Fruit fly (Drosophila melanogaster) whole organism, embryonic: ENCODE results near the gene CG32847.

Experiments
- ATbp ChIP-seq: fragments of 200-800 bp; sonication (Bioruptor generic); optimal IDR thresholded peaks from 2 replicates; lab custom pipeline; 2017; ENCODE audit warnings: missing biosample characterization, mild to moderate bottlenecking, missing genetic modification characterization, missing genetic modification reagents
- Asciz ChIP-seq: fragments of 200-800 bp; sonication (Bioruptor generic); optimal IDR thresholded peaks from 2 replicates; lab custom pipeline; 2017; ENCODE audit warnings: missing biosample characterization, mild to moderate bottlenecking, missing genetic modification characterization, missing genetic modification reagents
- Atf-2 ChIP-seq: fragments of 200-800 bp; sonication (Bioruptor generic); optimal IDR thresholded peaks from 2 replicates; lab custom pipeline; 2016; ENCODE audit warnings: missing biosample characterization, missing genetic modification characterization
- Atf6 ChIP-seq: fragments of 200-800 bp; sonication (Bioruptor generic); IDR thresholded peaks from 2 replicates; pipeline ENCODE4 v1.3.6; 2022; ENCODE audit warnings: missing biosample characterization, missing genetic modification characterization
- CG10147 ChIP-seq: fragments of 200-800 bp; sonication (Bioruptor generic); optimal IDR thresholded peaks from 2 replicates; lab custom pipeline; 2019; ENCODE audit warnings: missing biosample characterization, mild to moderate bottlenecking, missing genetic modification characterization, moderate library complexity
- CG10366 ChIP-seq: fragments of 200-800 bp; sonication (Bioruptor generic); IDR thresholded peaks from 2 replicates; pipeline ENCODE4 v1.3.6; 2022; ENCODE audit warnings: missing biosample characterization, missing genetic modification characterization
- CG10543 ChIP-seq: fragments of 200-800 bp; sonication (Bioruptor generic); optimal IDR thresholded peaks from 3 replicates; lab custom pipeline; 2017; ENCODE audit warnings: missing biosample characterization, mild to moderate bottlenecking, missing genetic modification characterization, moderate library complexity
- CG10959 ChIP-seq: fragments of 200-800 bp; sonication (Bioruptor generic); IDR thresholded peaks from 2 replicates; pipeline ENCODE4 v1.3.6; 2022; ENCODE audit warnings: missing biosample characterization, missing genetic modification characterization
- CG11695 ChIP-seq: fragments of 200-800 bp; sonication (Bioruptor generic); IDR thresholded peaks from 3 replicates; pipeline ENCODE4 v1.3.6; 2022; ENCODE audit warnings: missing biosample characterization, missing genetic modification characterization
- CG12071 ChIP-seq: fragments of 200-800 bp; sonication (Bioruptor generic); optimal IDR thresholded peaks from 3 replicates; lab custom pipeline; 2018; ENCODE audit warnings: missing biosample characterization, mild to moderate bottlenecking, missing genetic modification characterization
- CG1233 ChIP-seq: fragments of 200-800 bp; sonication (Bioruptor generic); optimal IDR thresholded peaks from 4 replicates; lab custom pipeline; 2018; ENCODE audit warnings: missing biosample characterization, mild to moderate bottlenecking, missing genetic modification characterization
- CG1529 ChIP-seq: fragments of 200-800 bp; sonication (Bioruptor generic); optimal IDR thresholded peaks from 3 replicates; lab custom pipeline; 2018; ENCODE audit warnings: missing biosample characterization, missing genetic modification characterization
- CG15601 ChIP-seq: fragments of 200-800 bp; sonication (Bioruptor generic); optimal IDR thresholded peaks from 3 replicates; lab custom pipeline; 2019; ENCODE audit warnings: missing biosample characterization, mild to moderate bottlenecking, missing genetic modification characterization, moderate library complexity
- CG16813 ChIP-seq: fragments of 200-800 bp; sonication (Bioruptor generic); IDR thresholded peaks from 3 replicates; pipeline ENCODE4 v1.3.6; 2022; ENCODE audit warnings: missing biosample characterization, missing genetic modification characterization; ENCODE audit not compliant: partially characterized antibody
- CG17186 ChIP-seq: fragments of 200-800 bp; sonication (Bioruptor generic); optimal IDR thresholded peaks from 3 replicates; lab custom pipeline; 2017; ENCODE audit warnings: missing biosample characterization, missing genetic modification reagents, missing genetic modification characterization
- CG17361 ChIP-seq: fragments of 200-800 bp; sonication (Bioruptor generic); IDR thresholded peaks from 3 replicates; pipeline ENCODE4 v1.3.6; 2022; ENCODE audit warnings: missing biosample characterization, missing genetic modification characterization
- CG17568 ChIP-seq: fragments of 200-800 bp; sonication (Bioruptor generic); optimal IDR thresholded peaks from 2 replicates; lab custom pipeline; 2018; ENCODE audit warnings: missing biosample characterization, mild to moderate bottlenecking, missing genetic modification characterization, moderate library complexity
- CG30020 ChIP-seq: fragments of 200-800 bp; optimal IDR thresholded peaks from 2 replicates; lab custom pipeline; 2019; ENCODE audit warnings: missing biosample characterization, mild to moderate bottlenecking, missing genetic modification characterization, moderate library complexity
- CG31441 ChIP-seq: fragments of 200-800 bp; sonication (Bioruptor generic); IDR thresholded peaks from 2 replicates; pipeline ENCODE4 v1.3.6; 2022; ENCODE audit warnings: missing biosample characterization, missing genetic modification characterization
- CG32772 ChIP-seq: fragments of 200-800 bp; sonication (Bioruptor generic); IDR thresholded peaks from 2 replicates; pipeline ENCODE4 v1.3.6; 2022; ENCODE audit warnings: missing biosample characterization, missing genetic modification characterization
- CG34376 ChIP-seq: fragments of 200-800 bp; sonication (Bioruptor generic); optimal IDR thresholded peaks from 2 replicates; lab custom pipeline; 2018; ENCODE audit warnings: missing biosample characterization, mild to moderate bottlenecking, missing genetic modification characterization
- CG3847 ChIP-seq: fragments of 200-800 bp; sonication (Bioruptor generic); IDR thresholded peaks from 2 replicates; pipeline ENCODE4 v1.3.6; 2022; ENCODE audit warnings: missing biosample characterization, missing genetic modification characterization
- CG7271 ChIP-seq: fragments of 200-800 bp; sonication (Bioruptor generic); optimal IDR thresholded peaks from 2 replicates; lab custom pipeline; 2018; ENCODE audit warnings: missing biosample characterization, mild to moderate bottlenecking, missing genetic modification characterization, moderate library complexity
- CG8478 ChIP-seq: fragments of >200 bp; optimal IDR thresholded peaks from 2 replicates; lab custom pipeline; 2018
- CG8765 ChIP-seq: fragments of 200-800 bp; sonication (Bioruptor generic); IDR thresholded peaks from 2 replicates; pipeline ENCODE4 v1.3.6; 2022; ENCODE audit warnings: missing biosample characterization, missing genetic modification characterization
- Dad ChIP-seq: fragments of 200-800 bp; sonication (Bioruptor generic); optimal IDR thresholded peaks from 3 replicates; lab custom pipeline; 2016; ENCODE audit warnings: missing biosample characterization, missing genetic modification characterization
- E2f2 ChIP-seq: fragments of 200-800 bp; sonication (Bioruptor generic); IDR thresholded peaks from 2 replicates; pipeline ENCODE4 v1.3.6; 2022; ENCODE audit warnings: missing biosample characterization, missing genetic modification characterization
- Ets65A ChIP-seq: fragments of 200-800 bp; sonication (Bioruptor generic); peaks from one replicate; lab custom pipeline; 2016; ENCODE audit warnings: missing biosample characterization, missing genetic modification characterization
- Fer3 ChIP-seq: fragments of 200-800 bp; sonication (Bioruptor generic); optimal IDR thresholded peaks from 2 replicates; lab custom pipeline; 2018; ENCODE audit warnings: missing biosample characterization, mild to moderate bottlenecking, missing genetic modification characterization, moderate library complexity
- Gsc ChIP-seq: fragments of 200-800 bp; sonication (Bioruptor generic); IDR thresholded peaks from 2 replicates; pipeline ENCODE4 v1.3.6; 2022; ENCODE audit warnings: missing biosample characterization, missing genetic modification characterization
- H15 ChIP-seq: fragments of 200-800 bp; sonication (Bioruptor generic); IDR thresholded peaks from 3 replicates; pipeline ENCODE4 v1.3.6; 2022; ENCODE audit warnings: missing biosample characterization, missing genetic modification characterization
- Hr51 ChIP-seq, 2 experiments: fragments of 200-800 bp; sonication (Bioruptor generic); optimal IDR thresholded peaks; 2 replicates in 1 of 2; 3 replicates in 1 of 2; lab custom pipeline; 2016 to 2018; ENCODE audit warnings: missing biosample characterization in 2 of 2, missing genetic modification characterization in 2 of 2, mild to moderate bottlenecking in 1 of 2, moderate library complexity in 1 of 2
- Nf-YC ChIP-seq: fragments of 200-800 bp; optimal IDR thresholded peaks from 3 replicates; lab custom pipeline; 2019; ENCODE audit warnings: missing biosample characterization, mild to moderate bottlenecking, missing genetic modification characterization, moderate library complexity
- bigmax ChIP-seq: fragments of 200-800 bp; sonication (Bioruptor generic); optimal IDR thresholded peaks from 2 replicates; lab custom pipeline; 2018; ENCODE audit warnings: missing biosample characterization, mild to moderate bottlenecking, missing genetic modification characterization
- bsh ChIP-seq, 2 experiments: fragments of 200-800 bp; sonication (Bioruptor generic); optimal IDR thresholded peaks; 2 replicates each; lab custom pipeline; 2017 to 2018; ENCODE audit warnings: mild to moderate bottlenecking in 2 of 2, missing biosample characterization in 2 of 2, missing genetic modification characterization in 2 of 2, moderate library complexity in 1 of 2
- emc ChIP-seq: fragments of 200-800 bp; sonication (Bioruptor generic); optimal IDR thresholded peaks from 2 replicates; lab custom pipeline; 2016; ENCODE audit warnings: missing biosample characterization, missing genetic modification characterization
- grau ChIP-seq: fragments of 200-800 bp; optimal IDR thresholded peaks from 3 replicates; lab custom pipeline; 2019; ENCODE audit warnings: missing biosample characterization, mild to moderate bottlenecking, missing genetic modification characterization, moderate library complexity
- h ChIP-seq: fragments of >200 bp; optimal IDR thresholded peaks from 2 replicates; lab custom pipeline; 2017
- her ChIP-seq: fragments of 200-800 bp; sonication (Bioruptor generic); optimal IDR thresholded peaks from 2 replicates; lab custom pipeline; 2016; ENCODE audit warnings: missing biosample characterization, missing genetic modification characterization
- hkb ChIP-seq, 2 experiments: fragments of 200-800 bp in 1 of 2; fragments of >200 bp in 1 of 2; sonication (Bioruptor generic) in 1 of 2; IDR thresholded peaks in 1 of 2; optimal IDR thresholded peaks in 1 of 2; 2 replicates each; pipeline versions ENCODE4 v1.3.6 to Lab custom; 2017 to 2022; ENCODE audit warnings: missing biosample characterization in 1 of 2, missing genetic modification characterization in 1 of 2
- ken ChIP-seq: fragments of 200-800 bp; sonication (Bioruptor generic); IDR thresholded peaks from 3 replicates; pipeline ENCODE4 v1.3.6; 2022; ENCODE audit warnings: missing biosample characterization, missing genetic modification characterization
- klu ChIP-seq: fragments of 200-800 bp; sonication (Bioruptor generic); IDR thresholded peaks from 2 replicates; pipeline ENCODE4 v1.3.6; 2022; ENCODE audit warnings: missing biosample characterization, missing genetic modification characterization
- mam ChIP-seq: fragments of 200-800 bp; sonication (Bioruptor generic); optimal IDR thresholded peaks from 3 replicates; lab custom pipeline; 2016; ENCODE audit warnings: missing biosample characterization, missing genetic modification characterization
- peb ChIP-seq: fragments of 200-800 bp; sonication (Bioruptor generic); IDR thresholded peaks from 2 replicates; pipeline ENCODE4 v1.3.6; 2022; ENCODE audit warnings: missing biosample characterization, missing genetic modification characterization
- ranshi ChIP-seq: fragments of 200-800 bp; sonication (Bioruptor generic); IDR thresholded peaks from 2 replicates; pipeline ENCODE4 v1.3.6; 2022; ENCODE audit warnings: missing biosample characterization, missing genetic modification characterization
- salm ChIP-seq: fragments of 200-800 bp; sonication (Bioruptor generic); optimal IDR thresholded peaks from 2 replicates; lab custom pipeline; 2018; ENCODE audit warnings: missing biosample characterization, mild to moderate bottlenecking, missing genetic modification characterization
- scrt ChIP-seq: fragments of 200-800 bp; sonication (Bioruptor generic); optimal IDR thresholded peaks from 2 replicates; lab custom pipeline; 2018; ENCODE audit warnings: missing biosample characterization, mild to moderate bottlenecking, missing genetic modification characterization, moderate library complexity
- ssp ChIP-seq: fragments of 200-800 bp; sonication (Bioruptor generic); IDR thresholded peaks from 2 replicates; pipeline ENCODE4 v1.3.6; 2022; ENCODE audit warnings: missing biosample characterization, missing genetic modification characterization
- sug ChIP-seq: fragments of 200-800 bp; optimal IDR thresholded peaks from 2 replicates; lab custom pipeline; 2019; ENCODE audit warnings: missing biosample characterization, mild to moderate bottlenecking, missing genetic modification characterization, moderate library complexity

Gene CG32847

dm6 chr3L:15104849-15105555 lies 16.4 kb upstream of the CG32847 start (continued):
- peak; percentile 41 for TF ChIP-seq CG34376
- peak; percentile 50 for TF ChIP-seq Atf-2 (GFP tag; lab: Kevin White, UChicago)
- peak; percentile 53; the same call in 1 of the 2 replicates for TF ChIP-seq Atf6 (GFP tag; lab: Robert Waterston, UW)
- peak; percentile 6 for TF ChIP-seq ATbp
- TF ChIP-seq h (lab: Kevin White, UChicago) = no peak
- peak; percentile 62; the same call in 1 of the 2 replicates for TF ChIP-seq klu (GFP tag; lab: Robert Waterston, UW)
- peak; percentile 29 for TF ChIP-seq CG17568 (GFP tag; lab: Kevin White, UChicago)
- TF ChIP-seq CG32772 (GFP tag; lab: Robert Waterston, UW) = peak; percentile 71
- TF ChIP-seq Hr51 (GFP tag; optimal IDR thresholded peaks at IDR 0.05; lab: Kevin White, UChicago) = peak in 1 of 2 experiments; percentile 69
- TF ChIP-seq CG30020 (tag; lab: Kevin White, UChicago) = no peak
- no peak for TF ChIP-seq CG8765 (GFP tag; lab: Robert Waterston, UW)
- peak; percentile 48 to 87 for TF ChIP-seq bsh (GFP tag; optimal IDR thresholded peaks at IDR 0.05; lab: Kevin White, UChicago)
- peak; percentile 43 for TF ChIP-seq scrt (GFP tag; lab: Kevin White, UChicago)
- no peak for TF ChIP-seq CG8478 (lab: Kevin White, UChicago)
- peak; percentile 56 for TF ChIP-seq peb
- TF ChIP-seq Dad = peak; percentile 35
- TF ChIP-seq CG17186 (GFP tag; lab: Kevin White, UChicago) = no peak
- peak; percentile 39 for TF ChIP-seq CG10543 (GFP tag; lab: Kevin White, UChicago)
- TF ChIP-seq CG3847 (GFP tag; lab: Robert Waterston, UW) = peak; percentile 62
- TF ChIP-seq CG11695 (GFP tag; lab: Robert Waterston, UW) = peak; percentile 70; the same call in 2 of the 3 replicates
- no peak for TF ChIP-seq CG10959
- TF ChIP-seq CG1529 (GFP tag; lab: Kevin White, UChicago) = peak; percentile 47
- TF ChIP-seq bigmax (GFP tag; lab: Kevin White, UChicago) = no peak
- TF ChIP-seq hkb (optimal IDR thresholded peaks at IDR 0.05; lab: Kevin White, UChicago) = no peak
- peak; percentile 53 for TF ChIP-seq hkb (GFP tag; IDR thresholded peaks at IDR 0.05; lab: Robert Waterston, UW)
- TF ChIP-seq Gsc (GFP tag; lab: Robert Waterston, UW) = 0 out of 2 replicates have a peak, but pooled peaks have one; percentile 36
- no peak; the same call in 1 of the 2 replicates for TF ChIP-seq ranshi (GFP tag; lab: Robert Waterston, UW)
- TF ChIP-seq CG10147 = peak; percentile 35
- TF ChIP-seq Asciz (GFP tag; lab: Kevin White, UChicago) = no peak
- no peak for TF ChIP-seq Nf-YC (tag; lab: Kevin White, UChicago)
- peak; percentile 72 for TF ChIP-seq mam
- no peak for TF ChIP-seq CG1233 (GFP tag; lab: Kevin White, UChicago)
- TF ChIP-seq CG17361 (GFP tag; lab: Robert Waterston, UW) = peak; percentile 70; the same call in 2 of the 3 replicates
- TF ChIP-seq emc (GFP tag; lab: Kevin White, UChicago) = peak; percentile 21
- TF ChIP-seq CG10366 (GFP tag; lab: Robert Waterston, UW) = peak; percentile 47; the same call in 1 of the 2 replicates
- peak; percentile 42 for TF ChIP-seq Fer3 (tag; lab: Kevin White, UChicago)
- TF ChIP-seq grau (tag; lab: Kevin White, UChicago) = peak; percentile 66
- peak; percentile 57; the same call in 1 of the 3 replicates for TF ChIP-seq ken (GFP tag; lab: Robert Waterston, UW)
- TF ChIP-seq CG7271 (tag; lab: Kevin White, UChicago) = no peak
- TF ChIP-seq Ets65A = peak; percentile 97
- TF ChIP-seq E2f2 (GFP tag; lab: Robert Waterston, UW) = peak; percentile 33
- no peak for TF ChIP-seq CG16813 (GFP tag; lab: Robert Waterston, UW)
- TF ChIP-seq ssp = peak; percentile 52
- TF ChIP-seq CG15601 (tag; lab: Kevin White, UChicago) = no peak
- TF ChIP-seq CG12071 (GFP tag; lab: Kevin White, UChicago) = peak; percentile 32
- peak; percentile 3 for TF ChIP-seq salm (tag; lab: Kevin White, UChicago)
- peak; percentile 7 for TF ChIP-seq sug
- TF ChIP-seq H15 (GFP tag; lab: Robert Waterston, UW) = 0 out of 3 replicates have a peak, but pooled peaks have one; percentile 16
- TF ChIP-seq CG31441 (GFP tag; lab: Robert Waterston, UW) = peak; percentile 55
- TF ChIP-seq her (GFP tag; lab: Kevin White, UChicago) = peak; percentile 49
